Worm (Caenorhabditis elegans) whole organism, L4/young adult: ENCODE results near the gene prk-1.

Experiments
- W03F9.2 ChIP-seq: fragments of 150-350 bp; optimal IDR thresholded peaks from 2 replicates; lab custom pipeline; 2014; ENCODE audit warnings: missing biosample characterization, missing genetic modification characterization
- him-1 ChIP-seq: sonication (generic microtip); optimal IDR thresholded peaks from 2 replicates; lab custom pipeline; 2016; ENCODE audit warnings: missing genotype, missing genetic modification reagents, missing genetic modification characterization, missing compliant biosample characterization

ce11 chrIII:6968655-6969054 is 21.3 kb upstream of the prk-1 start:
- TF ChIP-seq W03F9.2 (tag; lab: Kevin White, UChicago): no peak
- no peak for TF ChIP-seq him-1 (tag; lab: Kevin White, UChicago)
